Fruit fly (Drosophila melanogaster) whole organism, pupa: ENCODE results near the gene RIOK1.

Source experiments
- CG10348 ChIP-seq: fragments of 200-800 bp; sonication (Bioruptor generic); IDR thresholded peaks from 2 replicates; pipeline ENCODE4 v1.3.6; 2022; ENCODE audit warnings: missing biosample characterization, missing genetic modification characterization
- CG13204 ChIP-seq: fragments of 200-800 bp; sonication (Bioruptor generic); optimal IDR thresholded peaks from 2 replicates; lab custom pipeline; 2018; ENCODE audit warnings: missing biosample characterization, mild to moderate bottlenecking, missing genetic modification characterization, moderate library complexity
- CG14655 ChIP-seq: fragments of 200-800 bp; sonication (Bioruptor generic); optimal IDR thresholded peaks from 3 replicates; lab custom pipeline; 2017; ENCODE audit warnings: mild to moderate bottlenecking, missing biosample characterization, missing genetic modification reagents, missing genetic modification characterization
- CG17806 ChIP-seq: fragments of 200-800 bp; sonication (Bioruptor generic); optimal IDR thresholded peaks from 2 replicates; lab custom pipeline; 2018; ENCODE audit warnings: missing biosample characterization, mild to moderate bottlenecking, missing genetic modification characterization, moderate library complexity
- CG4496 ChIP-seq: fragments of 200-800 bp; sonication (Bioruptor generic); IDR thresholded peaks from 3 replicates; pipeline ENCODE4 v1.3.6; 2022; ENCODE audit warnings: missing biosample characterization, missing genetic modification characterization
- D1 ChIP-seq: fragments of 200-800 bp; sonication (Bioruptor generic); optimal IDR thresholded peaks from 2 replicates; lab custom pipeline; 2018; ENCODE audit warnings: missing biosample characterization, mild to moderate bottlenecking, missing genetic modification characterization, moderate library complexity
- EcR ChIP-seq: fragments of 200-800 bp; sonication (Bioruptor generic); optimal IDR thresholded peaks from 3 replicates; lab custom pipeline; 2019; ENCODE audit warnings: missing biosample characterization, missing genetic modification characterization, mild to moderate bottlenecking, moderate library complexity, missing genetic modification reagents
- Pif1B ChIP-seq: fragments of 200-800 bp; sonication (Bioruptor generic); optimal IDR thresholded peaks from 3 replicates; lab custom pipeline; 2016; ENCODE audit warnings: missing biosample characterization, missing genetic modification characterization
- Snoo ChIP-seq: fragments of 200-800 bp; sonication (Bioruptor generic); optimal IDR thresholded peaks from 3 replicates; lab custom pipeline; 2017; ENCODE audit warnings: missing biosample characterization, mild to moderate bottlenecking, missing genetic modification characterization, inconsistent platforms
- gl ChIP-seq: fragments of 200-800 bp; sonication (Bioruptor generic); optimal IDR thresholded peaks from 2 replicates; lab custom pipeline; 2018; ENCODE audit warnings: missing biosample characterization, mild to moderate bottlenecking, missing genetic modification characterization
- rn ChIP-seq: fragments of 200-800 bp; sonication (Bioruptor generic); IDR thresholded peaks from 2 replicates; pipeline ENCODE4 v1.3.6; 2022; ENCODE audit warnings: missing biosample characterization, missing genetic modification characterization

- TF ChIP-seq gl (tag; lab: Kevin White, UChicago) (no peak), CG17806 (tag; lab: Kevin White, UChicago) (peak; percentile 30), D1 (tag; lab: Kevin White, UChicago) (peak; percentile 16), Pif1B (peak; percentile 60), CG14655 (no peak), CG13204 (GFP tag; lab: Kevin White, UChicago) (no peak), CG4496 (GFP tag; lab: Robert Waterston, UW) (peak; percentile 81), EcR (GFP tag; lab: Kevin White, UChicago) (peak; percentile 16), CG10348 (GFP tag; lab: Robert Waterston, UW) (no peak), rn (GFP tag; lab: Robert Waterston, UW) (no peak), Snoo (tag; lab: Kevin White, UChicago) (peak; percentile 51)
Measured at dm6 chr3L:11683819-11684521, 35.7 kb upstream of the RIOK1 start, which contains the start of gene Sugb.
